Worm (Caenorhabditis elegans): ENCODE results near the gene nhr-91.

The nhr-91 gene

DNA sequence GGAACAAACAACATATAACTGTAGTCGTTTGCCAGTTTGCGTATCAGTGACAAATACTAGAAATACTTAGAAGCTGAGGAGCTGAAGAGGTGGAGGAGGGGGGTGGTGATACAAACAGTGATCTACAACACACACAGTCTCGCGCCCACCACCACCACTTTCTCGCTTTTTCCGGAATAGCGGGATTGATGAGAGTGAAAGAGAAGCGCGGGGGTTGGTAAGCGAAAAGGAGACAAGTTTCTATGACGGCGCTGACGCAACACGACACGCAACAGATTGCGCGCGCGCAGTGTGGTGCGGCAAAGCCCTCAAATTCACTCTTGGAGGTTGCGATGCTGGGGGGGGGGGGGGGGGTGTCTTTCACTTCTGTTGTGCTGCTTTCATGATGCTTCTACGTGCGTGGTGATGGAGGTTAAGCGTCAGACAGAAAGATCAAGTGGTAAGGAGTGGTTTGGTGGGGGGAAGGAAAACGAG lies 31.4 kb upstream of the nhr-91 start, which contains the start of gene kin-20:
Gene kin-20, minus strand, starts transcription at position 51 of the 474 bp plus-strand sequence.
- peak; percentile 38 for TF ChIP-seq F13H6.1 (tag; optimal IDR thresholded peaks at IDR 0.05)
- peak; percentile 42 for TF ChIP-seq nhr-25 (tag; optimal IDR thresholded peaks at IDR 0.05)
- peak; percentile 43 for TF ChIP-seq blmp-1 (tag; optimal IDR thresholded peaks at IDR 0.05; ENCODE audit: insufficient read depth)
- TF ChIP-seq peb-1 (tag; optimal IDR thresholded peaks at IDR 0.05), result no peak

ce11 chrX:15278593-15278992 lies 30.6 kb upstream of the nhr-91 start:
- TF ChIP-seq mbf-1 (tag; optimal IDR thresholded peaks at IDR 0.05) (no peak), snpc-4 (tag; optimal IDR thresholded peaks at IDR 0.05) (peak; percentile 84), lin-11 (tag; optimal IDR thresholded peaks at IDR 0.05) (no peak), elt-1 (tag; optimal IDR thresholded peaks at IDR 0.05) (no peak)

DNA sequence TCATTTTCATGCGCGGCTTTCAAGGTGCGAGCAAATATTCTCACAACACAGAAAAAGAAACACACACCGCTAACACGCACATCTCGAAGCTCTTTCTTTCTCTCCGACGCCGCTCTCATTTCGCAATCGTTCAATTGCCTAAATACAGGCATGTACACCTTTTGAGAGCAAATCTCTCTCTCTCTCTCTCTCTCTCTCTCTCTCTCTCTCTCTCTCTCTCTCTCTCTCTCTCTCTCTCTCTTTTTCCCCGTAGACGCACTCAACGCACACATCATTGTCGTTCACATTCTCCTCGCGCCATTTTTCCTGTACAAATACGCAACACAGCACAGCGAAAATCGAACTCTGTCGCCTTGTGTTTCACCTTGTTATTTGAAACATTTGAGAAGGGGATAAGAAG lies 29.9 kb upstream of the nhr-91 start:
- peak; percentile 11 for TF ChIP-seq nhr-25 (tag; optimal IDR thresholded peaks at IDR 0.05)
- TF ChIP-seq sma-9 (GFP tag; optimal IDR thresholded peaks at IDR 0.05), result no peak
- no peak for TF ChIP-seq sma-9 (tag; optimal IDR thresholded peaks at IDR 0.05)
- no peak for TF ChIP-seq elt-3 (tag; optimal IDR thresholded peaks at IDR 0.05)
- no peak for TF ChIP-seq R02D3.7 (tag; optimal IDR thresholded peaks at IDR 0.05)
- peak; percentile 57 for TF ChIP-seq nhr-129 (tag; optimal IDR thresholded peaks at IDR 0.05)
- TF ChIP-seq egl-27 (tag; optimal IDR thresholded peaks at IDR 0.05), result peak; percentile 36
- TF ChIP-seq fos-1 (tag; optimal IDR thresholded peaks at IDR 0.05), result peak; percentile 23
- peak; percentile 16 for TF ChIP-seq F13H6.1 (tag; optimal IDR thresholded peaks at IDR 0.05)
- TF ChIP-seq unc-62 (GFP tag; optimal IDR thresholded peaks at IDR 0.05), result no peak
- TF ChIP-seq crh-2 (tag; optimal IDR thresholded peaks at IDR 0.05), result peak; percentile 41
- no peak for TF ChIP-seq lsy-2 (tag; optimal IDR thresholded peaks at IDR 0.05)

DNA sequence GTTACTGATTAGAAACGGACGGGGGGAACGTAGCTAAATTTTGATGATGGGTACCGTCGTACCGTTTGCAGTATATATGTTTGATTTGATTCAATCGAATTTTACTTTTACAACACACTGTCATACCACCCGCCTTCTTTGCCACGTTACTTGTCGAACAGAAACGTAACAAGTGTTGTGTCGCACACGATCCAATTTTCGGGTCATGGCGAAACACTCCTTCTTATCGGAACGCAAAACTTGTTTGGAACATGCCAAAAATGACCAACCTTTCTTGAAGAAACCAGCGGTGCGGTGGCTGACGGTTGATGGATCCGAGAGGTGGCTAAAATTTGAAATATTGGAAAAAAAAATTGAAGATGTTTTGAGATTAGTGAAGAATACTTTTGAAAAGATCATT lies 28.9 kb upstream of the nhr-91 start:
- TF ChIP-seq nhr-25 (tag; optimal IDR thresholded peaks at IDR 0.05), result peak; percentile 37
- peak; percentile 1 for TF ChIP-seq sma-9 (GFP tag; optimal IDR thresholded peaks at IDR 0.05)
- TF ChIP-seq sma-9 (tag; optimal IDR thresholded peaks at IDR 0.05), result no peak
- TF ChIP-seq zag-1 (tag; optimal IDR thresholded peaks at IDR 0.05), result no peak

DNA sequence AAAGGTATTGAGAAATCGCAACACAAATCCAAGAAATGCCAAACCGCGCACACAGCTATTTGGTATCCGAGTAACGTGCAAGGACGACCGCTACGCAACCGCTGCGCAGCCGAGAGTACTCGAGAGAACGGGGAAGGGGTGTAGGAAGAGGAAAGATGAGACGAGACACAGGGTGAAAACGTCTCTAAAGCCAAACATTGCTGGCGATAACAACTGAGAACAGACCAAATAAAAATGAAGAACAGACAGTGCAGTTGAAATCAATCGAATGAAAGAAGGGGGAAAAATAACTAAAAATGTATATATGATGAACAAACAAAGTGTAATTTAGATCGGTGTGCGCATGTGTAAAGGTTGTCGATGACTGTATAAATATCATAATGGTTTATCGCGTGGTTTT lies 27.9 kb upstream of the nhr-91 start:
- TF ChIP-seq F13H6.1 (tag; optimal IDR thresholded peaks at IDR 0.05) (peak; percentile 52), peb-1 (tag; optimal IDR thresholded peaks at IDR 0.05) (no peak), fos-1 (tag; optimal IDR thresholded peaks at IDR 0.05) (peak; percentile 61), nhr-6 (tag; optimal IDR thresholded peaks at IDR 0.05) (no peak), lin-11 (tag; optimal IDR thresholded peaks at IDR 0.05) (peak; percentile 49), skn-1 (tag; optimal IDR thresholded peaks at IDR 0.05) (no peak), elt-1 (tag; optimal IDR thresholded peaks at IDR 0.05) (no peak), nhr-23 (tag; optimal IDR thresholded peaks at IDR 0.05) (no peak), elt-3 (tag; optimal IDR thresholded peaks at IDR 0.05) (no peak), mab-5 (tag; optimal IDR thresholded peaks at IDR 0.05) (no peak), ztf-1 (GFP tag; conservative IDR thresholded peaks at IDR 0.05) (no peak), mbf-1 (tag; optimal IDR thresholded peaks at IDR 0.05) (no peak), ama-1 (optimal IDR thresholded peaks at IDR 0.05) (no peak), C34F6.9 (tag; optimal IDR thresholded peaks at IDR 0.05) (peak; percentile 41), nhr-25 (tag; optimal IDR thresholded peaks at IDR 0.05) (peak; percentile 25), ztf-11 (tag; optimal IDR thresholded peaks at IDR 0.05) (no peak), lin-13 (GFP tag; optimal IDR thresholded peaks at IDR 0.05) (peak; percentile 9), ceh-16 (tag; optimal IDR thresholded peaks at IDR 0.05) (no peak), mdl-1 (tag; optimal IDR thresholded peaks at IDR 0.05) (no peak), nhr-237 (tag; optimal IDR thresholded peaks at IDR 0.05) (no peak), nhr-12 (tag; optimal IDR thresholded peaks at IDR 0.05) (no peak), ztf-4 (tag; optimal IDR thresholded peaks at IDR 0.05) (no peak), alr-1 (tag; optimal IDR thresholded peaks at IDR 0.05) (no peak), ceh-82 (tag; optimal IDR thresholded peaks at IDR 0.05) (no peak), unc-55 (GFP tag; optimal IDR thresholded peaks at IDR 0.05) (peak; percentile 29), sma-9 (GFP tag; optimal IDR thresholded peaks at IDR 0.05) (peak; percentile 40), sma-9 (tag; optimal IDR thresholded peaks at IDR 0.05) (no peak), crh-2 (tag; optimal IDR thresholded peaks at IDR 0.05) (no peak), lin-39 (tag; optimal IDR thresholded peaks at IDR 0.05) (no peak), nhr-77 (tag; optimal IDR thresholded peaks at IDR 0.05) (no peak), nhr-129 (tag; optimal IDR thresholded peaks at IDR 0.05) (peak; percentile 41), unc-62 (GFP tag; optimal IDR thresholded peaks at IDR 0.05) (no peak), blmp-1 (tag; optimal IDR thresholded peaks at IDR 0.05; ENCODE audit: insufficient read depth) (peak; percentile 39), Y55F3AM.14 (GFP tag; optimal IDR thresholded peaks at IDR 0.05) (no peak), sem-4 (tag; optimal IDR thresholded peaks at IDR 0.05) (no peak), zag-1 (tag; optimal IDR thresholded peaks at IDR 0.05) (no peak), nhr-10 (tag; optimal IDR thresholded peaks at IDR 0.05) (no peak), nhr-11 (tag; optimal IDR thresholded peaks at IDR 0.05) (no peak), gmeb-1 (tag; optimal IDR thresholded peaks at IDR 0.05) (no peak), ZK546.5 (tag; optimal IDR thresholded peaks at IDR 0.05) (no peak)
